Worm (Caenorhabditis elegans): Measurements from ENCODE around the gene F46G10.4.

DNA sequence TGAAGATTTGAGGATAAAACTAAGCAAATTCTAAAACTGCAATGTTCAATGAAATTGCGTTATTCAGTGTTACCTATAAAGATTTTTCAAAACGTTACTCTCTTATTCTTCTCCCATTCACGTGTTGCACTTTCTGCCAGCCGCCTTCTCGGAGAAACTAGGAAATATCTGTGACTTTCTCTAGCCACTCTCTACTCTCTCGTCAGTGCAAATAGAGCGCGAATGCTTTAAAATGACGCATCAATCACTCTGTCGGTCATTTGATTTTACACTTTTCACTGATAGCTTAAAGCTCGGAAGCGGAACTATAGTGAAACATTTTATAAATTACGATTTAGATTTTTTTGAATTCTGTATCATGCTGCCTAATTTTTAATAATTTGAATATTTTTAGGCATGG lies 5.0 kb upstream of the F46G10.4 start:
- TF ChIP-seq nhr-76 (tag; optimal IDR thresholded peaks at IDR 0.05) (no peak), ces-1 (GFP tag; optimal IDR thresholded peaks at IDR 0.05) (peak; percentile 51), unc-62 (GFP tag; optimal IDR thresholded peaks at IDR 0.05) (peak; percentile 99), lin-13 (tag; optimal IDR thresholded peaks at IDR 0.05) (no peak), hlh-1 (tag; optimal IDR thresholded peaks at IDR 0.05) (peak; percentile 67), snpc-4 (tag; optimal IDR thresholded peaks at IDR 0.05) (no peak), cnd-1 (tag; optimal IDR thresholded peaks at IDR 0.05) (no peak), nhr-2 (tag; optimal IDR thresholded peaks at IDR 0.05) (no peak), nhr-28 (tag; optimal IDR thresholded peaks at IDR 0.05) (no peak)
